Worm (Caenorhabditis elegans) whole organism, L1 larva: ENCODE measurements around the gene cyp-33A1.

ENCODE experiments used
- C34B4.2 ChIP-seq: sonication (generic microtip); optimal IDR thresholded peaks from 2 replicates; lab custom pipeline; 2017; ENCODE audit warnings: mild to moderate bottlenecking, missing genetic modification characterization, missing compliant biosample characterization
- egl-27 ChIP-seq, 2 experiments: fragments of 150-350 bp in 1 of 2; sonication (generic microtip); optimal IDR thresholded peaks; 3 replicates each; lab custom pipeline; 2017 to 2018; ENCODE audit warnings: missing biosample characterization in 2 of 2, missing genetic modification characterization in 2 of 2, missing genetic modification reagents in 2 of 2
- isw-1 ChIP-seq: fragments of 200-800 bp; sonication (Bioruptor generic); IDR thresholded peaks from 2 replicates; pipeline ENCODE4 v1.3.6; 2022; ENCODE audit warnings: missing genetic modification characterization, missing compliant biosample characterization
- lin-15B ChIP-seq: fragments of 150-350 bp; sonication (generic microtip); optimal IDR thresholded peaks from 3 replicates; lab custom pipeline; 2014; ENCODE audit warnings: missing biosample characterization, missing genetic modification characterization
- lin-35 ChIP-seq, 2 experiments: fragments of 150-350 bp; optimal IDR thresholded peaks; 2 replicates each; lab custom pipeline; 2014; ENCODE audit warnings: missing biosample characterization in 2 of 2, missing genetic modification characterization in 2 of 2, missing genetic modification reagents in 2 of 2
- mdl-1 ChIP-seq, 2 experiments: fragments of 150-350 bp; optimal IDR thresholded peaks; 2 replicates each; lab custom pipeline; 2014 to 2017; ENCODE audit warnings: missing biosample characterization in 2 of 2, missing genetic modification characterization in 2 of 2, inconsistent platforms in 1 of 2
- nhr-77 ChIP-seq: fragments of 150-350 bp; optimal IDR thresholded peaks from 2 replicates; lab custom pipeline; 2014; ENCODE audit warnings: missing biosample characterization, missing genetic modification characterization
- snpc-4 ChIP-seq: fragments of 150-350 bp; optimal IDR thresholded peaks from 2 replicates; lab custom pipeline; 2014; ENCODE audit warnings: missing biosample characterization, missing genetic modification characterization
- tbx-2 ChIP-seq: sonication (generic microtip); optimal IDR thresholded peaks from 2 replicates; lab custom pipeline; 2016; ENCODE audit warnings: missing genetic modification characterization, missing compliant biosample characterization
- tlp-1 ChIP-seq: fragments of 150-350 bp; optimal IDR thresholded peaks from 2 replicates; lab custom pipeline; 2014; ENCODE audit warnings: missing biosample characterization, missing genetic modification characterization
- unc-86 ChIP-seq: sonication (generic microtip); optimal IDR thresholded peaks from 2 replicates; lab custom pipeline; 2016; ENCODE audit warnings: missing genetic modification characterization, missing compliant biosample characterization
- zag-1 ChIP-seq: fragments of 150-350 bp; optimal IDR thresholded peaks from 2 replicates; lab custom pipeline; 2014; ENCODE audit warnings: missing biosample characterization, missing genetic modification characterization
- ztf-4 ChIP-seq: fragments of 150-350 bp; optimal IDR thresholded peaks from 2 replicates; lab custom pipeline; 2014; ENCODE audit warnings: missing biosample characterization, missing genetic modification characterization

DNA sequence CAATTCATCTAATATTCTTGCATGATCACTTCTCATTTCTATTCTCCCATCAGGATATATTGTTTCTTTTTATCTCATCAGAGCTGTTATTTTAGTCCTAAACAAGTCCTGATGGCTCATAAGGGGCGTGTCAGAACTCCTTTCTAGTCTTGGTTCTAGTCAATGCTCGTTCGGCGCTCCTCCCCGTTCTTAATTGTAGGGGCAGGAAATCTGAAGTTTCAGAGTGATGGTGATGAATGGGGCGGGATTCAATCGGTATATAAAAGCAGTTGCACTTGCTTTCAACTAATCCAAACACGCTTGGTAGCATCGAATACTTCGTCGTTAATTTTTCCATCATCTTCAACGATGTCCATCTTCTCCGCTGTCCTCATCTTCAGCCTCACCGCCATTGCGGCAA lies 9.0 kb downstream of the cyp-33A1 start, which contains the start of gene C12D5.4:
- TF ChIP-seq mdl-1 (tag; optimal IDR thresholded peaks at IDR 0.05; lab: Kevin White, UChicago) (no peak), unc-86 (no peak), lin-35 (GFP tag; optimal IDR thresholded peaks at IDR 0.05; lab: Kevin White, UChicago) (no peak), tbx-2 (no peak), nhr-77 (tag; lab: Kevin White, UChicago) (no peak), ztf-4 (tag; lab: Kevin White, UChicago) (no peak), isw-1 (GFP tag; lab: Robert Waterston, UW) (no peak), lin-15B (tag; lab: Kevin White, UChicago) (no peak), tlp-1 (tag; lab: Kevin White, UChicago) (no peak), egl-27 (tag; optimal IDR thresholded peaks at IDR 0.05; lab: Kevin White, UChicago) (no peak), C34B4.2 (tag; lab: Kevin White, UChicago) (no peak), snpc-4 (tag; lab: Kevin White, UChicago) (no peak), zag-1 (no peak)
